Fruit fly (Drosophila melanogaster): Measurements from ENCODE around the gene meru.
A peak's percentile ranks its signal among the peaks of the same experiment; 100 is the strongest.

meru gene

DNA sequence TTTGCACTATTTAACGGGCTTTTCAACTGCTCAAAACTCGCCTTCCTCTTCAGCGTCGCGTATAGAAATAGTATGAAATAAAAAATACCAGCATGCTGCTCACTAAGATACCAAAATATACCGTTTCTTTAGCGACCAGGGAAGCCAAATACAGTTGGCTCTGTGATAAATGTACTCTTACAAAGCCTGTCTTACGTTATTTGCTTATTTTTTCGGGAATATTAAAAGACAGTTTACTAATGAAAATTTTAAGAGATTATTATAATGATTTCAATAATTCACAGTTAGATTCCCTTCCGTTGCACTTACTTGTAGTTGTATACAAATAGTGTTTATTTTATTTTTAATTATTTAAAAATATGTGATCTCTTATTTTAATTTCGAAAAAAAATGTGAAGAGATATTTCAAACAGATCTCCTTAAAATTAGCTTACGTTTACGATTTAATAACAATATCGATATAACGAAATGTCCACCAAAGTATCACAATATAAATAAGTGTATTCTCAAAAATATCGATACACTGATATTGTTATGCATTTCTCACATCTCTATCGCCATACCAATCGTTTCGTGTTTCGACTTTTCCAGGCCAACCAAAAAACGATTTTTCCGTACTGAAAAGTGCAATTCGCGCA is 17.4 kb downstream of the meru start, which contains the start of the genes DCP2 and dbo (continued):
- no peak for TF ChIP-seq ham (GFP tag; IDR thresholded peaks at IDR 0.05)
- TF ChIP-seq CG34224 (GFP tag; IDR thresholded peaks at IDR 0.05; ENCODE audit: partially characterized antibody), result peak; percentile 82
- TF ChIP-seq croc (GFP tag; conservative IDR thresholded peaks at IDR 0.05), result peak; percentile 47
- TF ChIP-seq CG12942 (GFP tag; optimal IDR thresholded peaks at IDR 0.05), result peak; percentile 5
- TF ChIP-seq usp (GFP tag; optimal IDR thresholded peaks at IDR 0.05), result no peak
- TF ChIP-seq exex (tag; optimal IDR thresholded peaks at IDR 0.05), result peak; percentile 42
- TF ChIP-seq Scr (GFP tag; IDR thresholded peaks at IDR 0.05; ENCODE audit: partially characterized antibody), result peak; percentile 90
- no peak for TF ChIP-seq Awh (GFP tag; IDR thresholded peaks at IDR 0.05)
- no peak for TF ChIP-seq Lim3 (GFP tag; IDR thresholded peaks at IDR 0.05)
- peak; percentile 63 for TF ChIP-seq CG7372 (GFP tag; IDR thresholded peaks at IDR 0.05)
- TF ChIP-seq gt (GFP tag; IDR thresholded peaks at IDR 0.05), result no peak
- peak; percentile 63 for TF ChIP-seq tio (GFP tag; optimal IDR thresholded peaks at IDR 0.05)
- TF ChIP-seq CG6254 (GFP tag; optimal IDR thresholded peaks at IDR 0.05), result peak; percentile 22
- no peak for TF ChIP-seq CG4617 (GFP tag; optimal IDR thresholded peaks at IDR 0.05; ENCODE audit: borderline replicate concordance)
- TF ChIP-seq CG7963 (GFP tag; IDR thresholded peaks at IDR 0.05; ENCODE audit: partially characterized antibody), result peak; percentile 77
- TF ChIP-seq CG10462 (GFP tag; optimal IDR thresholded peaks at IDR 0.05), result no peak
- no peak for TF ChIP-seq CG17186 (GFP tag; optimal IDR thresholded peaks at IDR 0.05)
- TF ChIP-seq Ets97D (GFP tag; optimal IDR thresholded peaks at IDR 0.05), result no peak
- TF ChIP-seq CG17385 (GFP tag; optimal IDR thresholded peaks at IDR 0.05), result peak; percentile 56
- no peak for TF ChIP-seq CG4282 (GFP tag; optimal IDR thresholded peaks at IDR 0.05)
- no peak for TF ChIP-seq bigmax (GFP tag; optimal IDR thresholded peaks at IDR 0.05)
- no peak for TF ChIP-seq CG12299 (tag; optimal IDR thresholded peaks at IDR 0.05)
- TF ChIP-seq CG13424 (tag; optimal IDR thresholded peaks at IDR 0.05), result peak; percentile 78
- peak; percentile 57; the same call in 2 of the 3 replicates for TF ChIP-seq zfh1 (GFP tag; IDR thresholded peaks at IDR 0.05)
- no peak; the same call in 1 of the 2 replicates for TF ChIP-seq Nf-YA (GFP tag; IDR thresholded peaks at IDR 0.05)
- peak; percentile 49; the same call in 1 of the 2 replicates for TF ChIP-seq CG17328 (GFP tag; IDR thresholded peaks at IDR 0.05)
- peak; percentile 54 for TF ChIP-seq CG1602 (GFP tag; optimal IDR thresholded peaks at IDR 0.05)
- peak; percentile 80 for TF ChIP-seq inv (GFP tag; IDR thresholded peaks at IDR 0.05; ENCODE audit: partially characterized antibody)
- no peak for TF ChIP-seq CG32772 (GFP tag; IDR thresholded peaks at IDR 0.05)
- peak; percentile 74 for TF ChIP-seq nerfin-2 (GFP tag; IDR thresholded peaks at IDR 0.05; ENCODE audit: partially characterized antibody)
- no peak for TF ChIP-seq CG11560 (tag; IDR thresholded peaks at IDR 0.05)
- TF ChIP-seq lov (optimal IDR thresholded peaks at IDR 0.05), result no peak
- TF ChIP-seq lov (GFP tag; IDR thresholded peaks at IDR 0.05), result no peak
- TF ChIP-seq CG3407 (GFP tag; optimal IDR thresholded peaks at IDR 0.05), result no peak
- no peak for TF ChIP-seq CG3838 (GFP tag; optimal IDR thresholded peaks at IDR 0.05)
- peak; percentile 87 for TF ChIP-seq BEAF-32 (GFP tag; optimal IDR thresholded peaks at IDR 0.05)
- TF ChIP-seq Dref (GFP tag; IDR thresholded peaks at IDR 0.05), result peak; percentile 79
- peak; percentile 67 for TF ChIP-seq dmrt99B (tag; optimal IDR thresholded peaks at IDR 0.05)
- TF ChIP-seq sisA (GFP tag; IDR thresholded peaks at IDR 0.05), result peak; percentile 69
- peak; percentile 19 for TF ChIP-seq cato (GFP tag; optimal IDR thresholded peaks at IDR 0.05; ENCODE audit: borderline replicate concordance)
- peak; percentile 50 for TF ChIP-seq CG9797 (GFP tag; optimal IDR thresholded peaks at IDR 0.05)
- TF ChIP-seq CG2199 (GFP tag; IDR thresholded peaks at IDR 0.05), result no peak
- peak; percentile 1 for TF ChIP-seq Atf-2 (GFP tag; optimal IDR thresholded peaks at IDR 0.05)
- TF ChIP-seq dmrt11E (tag; optimal IDR thresholded peaks at IDR 0.05), result peak; percentile 34
- TF ChIP-seq otp (GFP tag; IDR thresholded peaks at IDR 0.05), result 0 out of 3 replicates have a peak, but pooled peaks have one; percentile 28
- no peak for TF ChIP-seq CG6854 (GFP tag; optimal IDR thresholded peaks at IDR 0.05)
- TF ChIP-seq CG10366 (GFP tag; IDR thresholded peaks at IDR 0.05), result peak; percentile 61
- TF ChIP-seq CG6654 (GFP tag; optimal IDR thresholded peaks at IDR 0.05), result no peak
- no peak for TF ChIP-seq Jarid2 (GFP tag; optimal IDR thresholded peaks at IDR 0.05)
- peak; percentile 34 for TF ChIP-seq CG11723 (GFP tag; optimal IDR thresholded peaks at IDR 0.05)

Data from whole organism, embryonic.